Worm (Caenorhabditis elegans): ENCODE results near the gene tmem-138.
A peak's percentile ranks its signal among the peaks of the same experiment; 100 is the strongest.

Gene tmem-138

ce11 chrII:8128273-8129039, 28.7 kb upstream of the tmem-138 start:
- TF ChIP-seq ztf-23 (GFP tag; IDR thresholded peaks at IDR 0.05) (peak; percentile 72), T22C8.4 (GFP tag; IDR thresholded peaks at IDR 0.05) (no peak), ztf-29 (GFP tag; IDR thresholded peaks at IDR 0.05) (no peak), med-1 (GFP tag; optimal IDR thresholded peaks at IDR 0.05; ENCODE audit: insufficient read depth) (no peak), ref-1 (GFP tag; conservative IDR thresholded peaks at IDR 0.05) (no peak), flt-1 (GFP tag; IDR thresholded peaks at IDR 0.05) (0 out of 2 replicates have a peak, but pooled peaks have one; percentile 33), cog-1 (tag; optimal IDR thresholded peaks at IDR 0.05) (no peak), klf-2 (GFP tag; conservative IDR thresholded peaks at IDR 0.05) (no peak), tab-1 (GFP tag; IDR thresholded peaks at IDR 0.05) (0 out of 2 replicates have a peak, but pooled peaks have one; percentile 49)

- TF ChIP-seq tab-1 (GFP tag; IDR thresholded peaks at IDR 0.05) (no peak), klf-2 (GFP tag; conservative IDR thresholded peaks at IDR 0.05) (no peak), ztf-29 (GFP tag; IDR thresholded peaks at IDR 0.05) (no peak), T22C8.4 (GFP tag; IDR thresholded peaks at IDR 0.05) (no peak), cog-1 (tag; optimal IDR thresholded peaks at IDR 0.05) (no peak), ztf-23 (GFP tag; IDR thresholded peaks at IDR 0.05) (no peak), med-1 (GFP tag; optimal IDR thresholded peaks at IDR 0.05; ENCODE audit: insufficient read depth) (no peak), flt-1 (GFP tag; IDR thresholded peaks at IDR 0.05) (no peak), ref-1 (GFP tag; conservative IDR thresholded peaks at IDR 0.05) (no peak)
These were observed 28.1 kb upstream of the tmem-138 start for ce11 chrII:8129040-8129387.

DNA sequence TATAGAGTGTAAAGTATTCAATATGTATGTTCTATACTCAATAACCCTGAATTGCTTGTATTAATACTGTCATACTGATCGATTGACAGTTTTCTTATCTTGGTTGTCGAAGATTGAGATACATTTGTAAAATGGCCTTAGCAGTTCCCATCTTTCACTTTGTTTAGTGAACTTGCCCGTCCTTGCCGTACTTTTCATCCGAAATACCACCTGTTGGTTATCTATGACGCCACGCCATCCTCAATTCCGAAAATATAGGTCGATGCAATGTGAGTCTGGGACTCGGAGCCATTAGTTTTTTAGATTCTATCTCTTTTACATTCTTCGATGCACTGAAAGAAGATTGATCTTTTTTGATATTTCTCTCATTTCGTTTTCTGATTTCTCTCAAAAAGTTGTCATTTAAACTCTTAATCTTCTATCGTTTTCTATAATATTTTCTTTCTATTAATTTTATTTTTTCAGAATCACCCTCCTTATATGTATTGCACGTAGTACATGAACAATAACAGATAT, 27.6 kb upstream of the tmem-138 start, which contains the start of gene ulp-4:
TSS of gene ulp-4 (plus strand) at position 466 of the 516 bp plus-strand sequence.
- no peak for TF ChIP-seq ztf-23 (GFP tag; IDR thresholded peaks at IDR 0.05)
- TF ChIP-seq flt-1 (GFP tag; IDR thresholded peaks at IDR 0.05), result no peak
- no peak for TF ChIP-seq klf-2 (GFP tag; conservative IDR thresholded peaks at IDR 0.05)
- TF ChIP-seq ref-1 (GFP tag; conservative IDR thresholded peaks at IDR 0.05), result no peak
- TF ChIP-seq med-1 (GFP tag; optimal IDR thresholded peaks at IDR 0.05; ENCODE audit: insufficient read depth), result no peak
- no peak for TF ChIP-seq ztf-29 (GFP tag; IDR thresholded peaks at IDR 0.05)
- TF ChIP-seq tab-1 (GFP tag; IDR thresholded peaks at IDR 0.05), result no peak
- no peak for TF ChIP-seq T22C8.4 (GFP tag; IDR thresholded peaks at IDR 0.05)
- no peak for TF ChIP-seq cog-1 (tag; optimal IDR thresholded peaks at IDR 0.05)

- no peak for TF ChIP-seq klf-2 (GFP tag; conservative IDR thresholded peaks at IDR 0.05)
- no peak for TF ChIP-seq ref-1 (GFP tag; conservative IDR thresholded peaks at IDR 0.05)
- TF ChIP-seq flt-1 (GFP tag; IDR thresholded peaks at IDR 0.05), result no peak
- TF ChIP-seq med-1 (GFP tag; optimal IDR thresholded peaks at IDR 0.05; ENCODE audit: insufficient read depth), result no peak
- TF ChIP-seq T22C8.4 (GFP tag; IDR thresholded peaks at IDR 0.05), result no peak
- no peak for TF ChIP-seq tab-1 (GFP tag; IDR thresholded peaks at IDR 0.05)
- TF ChIP-seq ztf-23 (GFP tag; IDR thresholded peaks at IDR 0.05), result no peak
- no peak for TF ChIP-seq ztf-29 (GFP tag; IDR thresholded peaks at IDR 0.05)
- no peak for TF ChIP-seq cog-1 (tag; optimal IDR thresholded peaks at IDR 0.05)
These were observed 26.3 kb upstream of the tmem-138 start for ce11 chrII:8130792-8131191.

ce11 chrII:8131413-8131966, 25.6 kb upstream of the tmem-138 start:
- TF ChIP-seq klf-2 (GFP tag; conservative IDR thresholded peaks at IDR 0.05) (no peak), ztf-29 (GFP tag; IDR thresholded peaks at IDR 0.05) (no peak), ref-1 (GFP tag; conservative IDR thresholded peaks at IDR 0.05) (no peak), flt-1 (GFP tag; IDR thresholded peaks at IDR 0.05) (0 out of 2 replicates have a peak, but pooled peaks have one; percentile 5), T22C8.4 (GFP tag; IDR thresholded peaks at IDR 0.05) (no peak), tab-1 (GFP tag; IDR thresholded peaks at IDR 0.05) (0 out of 2 replicates have a peak, but pooled peaks have one; percentile 25)

- TF ChIP-seq ztf-29 (GFP tag; IDR thresholded peaks at IDR 0.05) (no peak), tab-1 (GFP tag; IDR thresholded peaks at IDR 0.05) (no peak), klf-2 (GFP tag; conservative IDR thresholded peaks at IDR 0.05) (no peak), cog-1 (tag; optimal IDR thresholded peaks at IDR 0.05) (no peak), flt-1 (GFP tag; IDR thresholded peaks at IDR 0.05) (no peak), ztf-23 (GFP tag; IDR thresholded peaks at IDR 0.05) (no peak), T22C8.4 (GFP tag; IDR thresholded peaks at IDR 0.05) (no peak), ref-1 (GFP tag; conservative IDR thresholded peaks at IDR 0.05) (no peak), med-1 (GFP tag; optimal IDR thresholded peaks at IDR 0.05; ENCODE audit: insufficient read depth) (no peak)
These were observed 21.2 kb upstream of the tmem-138 start for ce11 chrII:8135953-8136352.

DNA sequence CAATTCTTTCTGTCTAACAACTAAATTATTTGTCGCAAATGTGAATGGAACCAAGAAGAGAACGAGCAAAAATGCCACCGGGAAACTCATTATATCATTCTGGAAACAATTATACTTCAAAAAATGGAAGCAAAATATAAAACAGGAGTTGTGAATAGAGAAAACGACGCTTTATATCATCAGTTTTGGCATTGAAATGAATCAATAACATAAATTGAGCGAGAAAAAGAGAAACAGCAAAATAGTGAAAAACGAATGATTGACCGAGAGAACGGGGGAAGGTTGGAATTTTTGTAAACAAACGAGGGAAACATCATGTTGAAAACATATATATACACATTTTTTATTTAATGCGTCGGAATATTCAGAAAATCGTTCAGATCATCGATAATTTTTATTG, 20.3 kb upstream of the tmem-138 start, which contains the start of gene ctns-1:
TSS of gene ctns-1 (minus strand) at position 101 of the 400 bp plus-strand sequence.
- TF ChIP-seq ztf-23 (GFP tag; IDR thresholded peaks at IDR 0.05), result no peak
- no peak for TF ChIP-seq med-1 (GFP tag; optimal IDR thresholded peaks at IDR 0.05; ENCODE audit: insufficient read depth)
- no peak for TF ChIP-seq T22C8.4 (GFP tag; IDR thresholded peaks at IDR 0.05)
- no peak for TF ChIP-seq cog-1 (tag; optimal IDR thresholded peaks at IDR 0.05)
- no peak for TF ChIP-seq ztf-29 (GFP tag; IDR thresholded peaks at IDR 0.05)
- TF ChIP-seq ref-1 (GFP tag; conservative IDR thresholded peaks at IDR 0.05), result no peak
- TF ChIP-seq flt-1 (GFP tag; IDR thresholded peaks at IDR 0.05), result no peak
- TF ChIP-seq klf-2 (GFP tag; conservative IDR thresholded peaks at IDR 0.05), result no peak
- TF ChIP-seq tab-1 (GFP tag; IDR thresholded peaks at IDR 0.05), result no peak

ce11 chrII:8137379-8137778, 19.7 kb upstream of the tmem-138 start:
- TF ChIP-seq cog-1 (tag; optimal IDR thresholded peaks at IDR 0.05), result peak; percentile 32
- TF ChIP-seq T22C8.4 (GFP tag; IDR thresholded peaks at IDR 0.05), result no peak
- 0 out of 2 replicates have a peak, but pooled peaks have one; percentile 32 for TF ChIP-seq ztf-23 (GFP tag; IDR thresholded peaks at IDR 0.05)

- no peak for TF ChIP-seq flt-1 (GFP tag; IDR thresholded peaks at IDR 0.05)
- TF ChIP-seq T22C8.4 (GFP tag; IDR thresholded peaks at IDR 0.05), result no peak
- no peak for TF ChIP-seq ref-1 (GFP tag; conservative IDR thresholded peaks at IDR 0.05)
- no peak for TF ChIP-seq tab-1 (GFP tag; IDR thresholded peaks at IDR 0.05)
- TF ChIP-seq klf-2 (GFP tag; conservative IDR thresholded peaks at IDR 0.05), result no peak
- no peak for TF ChIP-seq ztf-29 (GFP tag; IDR thresholded peaks at IDR 0.05)
- no peak for TF ChIP-seq ztf-23 (GFP tag; IDR thresholded peaks at IDR 0.05)
- no peak for TF ChIP-seq cog-1 (tag; optimal IDR thresholded peaks at IDR 0.05)
- TF ChIP-seq med-1 (GFP tag; optimal IDR thresholded peaks at IDR 0.05; ENCODE audit: insufficient read depth), result no peak
These were observed 19.0 kb upstream of the tmem-138 start, which contains the start of gene cdc-48.2 for ce11 chrII:8138015-8138546. Gene cdc-48.2 (plus strand): TSS chrII:8138496.
